Worm (Caenorhabditis elegans) whole organism, L3 larva: ENCODE measurements around the gene T08B1.4.

Experiments
- ama-1 ChIP-seq: fragments of 150-350 bp; optimal IDR thresholded peaks from 2 replicates; lab custom pipeline; 2018
- lin-15B ChIP-seq: fragments of 150-350 bp; optimal IDR thresholded peaks from 2 replicates; lab custom pipeline; 2014; ENCODE audit warnings: missing biosample characterization, missing genetic modification characterization
- nhr-76 ChIP-seq: fragments of 150-350 bp; sonication (generic microtip); optimal IDR thresholded peaks from 5 replicates; lab custom pipeline; 2014; ENCODE audit warnings: missing biosample characterization, missing genetic modification characterization
- nhr-77 ChIP-seq: fragments of 150-350 bp; optimal IDR thresholded peaks from 2 replicates; lab custom pipeline; 2014; ENCODE audit warnings: missing biosample characterization, missing genetic modification characterization
- unc-62 ChIP-seq: fragments of 150-350 bp; sonication (generic microtip); optimal IDR thresholded peaks from 4 replicates; lab custom pipeline; 2014; ENCODE audit warnings: missing biosample characterization, missing genetic modification reagents, missing genetic modification characterization

DNA sequence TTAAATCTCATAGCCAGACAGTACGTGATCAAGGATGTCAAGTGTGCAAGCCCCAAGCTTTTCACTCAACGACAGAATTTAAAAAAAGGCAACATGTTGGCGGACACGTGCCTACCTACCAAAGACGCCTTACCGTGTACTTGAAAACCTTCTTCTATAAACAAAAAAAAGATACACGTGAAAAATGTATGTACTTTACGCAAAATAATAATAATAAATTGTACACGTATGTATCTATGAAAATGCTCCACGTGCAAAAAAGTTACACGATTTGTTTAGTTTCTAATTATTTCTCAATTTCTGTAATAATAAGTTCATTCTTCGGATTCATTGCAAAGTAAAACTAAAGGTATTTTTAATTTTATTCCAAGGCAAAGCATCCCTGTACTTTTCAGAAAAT is 25.6 kb downstream of the T08B1.4 start, which contains the start of gene cysl-4:
- TF ChIP-seq nhr-77 (tag; lab: Kevin White, UChicago) (no peak), unc-62 (GFP tag; lab: Kevin White, UChicago) (no peak), ama-1 (no peak), nhr-76 (tag; lab: Kevin White, UChicago) (no peak), lin-15B (tag; lab: Kevin White, UChicago) (no peak)
